Fruit fly (Drosophila melanogaster) whole organism, embryonic: Measurements from ENCODE around the gene CG44001.

Source experiments
- Atf-2 ChIP-seq: fragments of 200-800 bp; sonication (Bioruptor generic); optimal IDR thresholded peaks from 2 replicates; lab custom pipeline; 2016; ENCODE audit warnings: missing biosample characterization, missing genetic modification characterization
- Atf6 ChIP-seq: fragments of 200-800 bp; sonication (Bioruptor generic); IDR thresholded peaks from 2 replicates; pipeline ENCODE4 v1.3.6; 2022; ENCODE audit warnings: missing biosample characterization, missing genetic modification characterization
- CG10431 ChIP-seq: fragments of 200-800 bp; sonication (Bioruptor generic); optimal IDR thresholded peaks from 3 replicates; lab custom pipeline; 2018; ENCODE audit warnings: missing biosample characterization, mild to moderate bottlenecking, missing genetic modification characterization
- CG10543 ChIP-seq: fragments of 200-800 bp; sonication (Bioruptor generic); optimal IDR thresholded peaks from 3 replicates; lab custom pipeline; 2017; ENCODE audit warnings: missing biosample characterization, mild to moderate bottlenecking, missing genetic modification characterization, moderate library complexity
- CG10979 ChIP-seq: fragments of 200-800 bp; sonication (Bioruptor generic); optimal IDR thresholded peaks from 2 replicates; lab custom pipeline; 2018; ENCODE audit warnings: missing biosample characterization, mild to moderate bottlenecking, missing genetic modification characterization, moderate library complexity
- CG11695 ChIP-seq: fragments of 200-800 bp; sonication (Bioruptor generic); IDR thresholded peaks from 3 replicates; pipeline ENCODE4 v1.3.6; 2022; ENCODE audit warnings: missing biosample characterization, missing genetic modification characterization
- CG12744 ChIP-seq: fragments of 200-800 bp; sonication (Bioruptor generic); optimal IDR thresholded peaks from 2 replicates; lab custom pipeline; 2016; ENCODE audit warnings: missing biosample characterization, missing genetic modification characterization
- CG14441 ChIP-seq: fragments of 200-800 bp; sonication (Bioruptor generic); IDR thresholded peaks from 2 replicates; pipeline ENCODE4 v1.3.6; 2022; ENCODE audit warnings: missing biosample characterization, missing genetic modification characterization
- CG15479 ChIP-seq: fragments of 200-800 bp; sonication (Bioruptor generic); optimal IDR thresholded peaks from 3 replicates; lab custom pipeline; 2019; ENCODE audit warnings: missing biosample characterization, mild to moderate bottlenecking, missing genetic modification characterization, moderate library complexity
- CG1647 ChIP-seq: fragments of 200-800 bp; sonication (Bioruptor generic); optimal IDR thresholded peaks from 3 replicates; lab custom pipeline; 2016; ENCODE audit warnings: missing biosample characterization, missing genetic modification characterization
- CG18011 ChIP-seq: fragments of 200-800 bp; sonication (Bioruptor generic); optimal IDR thresholded peaks from 2 replicates; lab custom pipeline; 2017; ENCODE audit warnings: missing biosample characterization, missing genetic modification characterization, mild to moderate bottlenecking, moderate library complexity, missing genotype
- CG1832 ChIP-seq: fragments of 200-800 bp; sonication (Bioruptor generic); optimal IDR thresholded peaks from 2 replicates; lab custom pipeline; 2017; ENCODE audit warnings: missing biosample characterization, mild to moderate bottlenecking, missing genetic modification characterization, inconsistent platforms
- CG18476 ChIP-seq: fragments of 200-800 bp; sonication (Bioruptor generic); optimal IDR thresholded peaks from 2 replicates; lab custom pipeline; 2016; ENCODE audit warnings: missing biosample characterization, mild to moderate bottlenecking, missing genetic modification characterization
- CG18764 ChIP-seq: fragments of 200-800 bp; sonication (Bioruptor generic); optimal IDR thresholded peaks from 3 replicates; lab custom pipeline; 2016; ENCODE audit warnings: missing biosample characterization, missing genetic modification characterization
- CG2129 ChIP-seq: fragments of 200-800 bp; sonication (Bioruptor generic); IDR thresholded peaks from 2 replicates; pipeline ENCODE4 v1.3.6; 2022; ENCODE audit warnings: missing biosample characterization, missing genetic modification characterization; ENCODE audit not compliant: partially characterized antibody
- CG2202 ChIP-seq: fragments of 200-800 bp; sonication (Bioruptor generic); optimal IDR thresholded peaks from 2 replicates; lab custom pipeline; 2018; ENCODE audit warnings: missing biosample characterization, mild to moderate bottlenecking, missing genetic modification characterization
- CG32772 ChIP-seq: fragments of 200-800 bp; sonication (Bioruptor generic); IDR thresholded peaks from 2 replicates; pipeline ENCODE4 v1.3.6; 2022; ENCODE audit warnings: missing biosample characterization, missing genetic modification characterization
- CG3281 ChIP-seq: fragments of 200-800 bp; sonication (Bioruptor generic); optimal IDR thresholded peaks from 3 replicates; lab custom pipeline; 2017; ENCODE audit warnings: missing biosample characterization, mild to moderate bottlenecking, missing genetic modification characterization
- CG4360 ChIP-seq: fragments of 200-800 bp; sonication (Bioruptor generic); IDR thresholded peaks from 2 replicates; pipeline ENCODE4 v1.3.6; 2022; ENCODE audit warnings: missing biosample characterization, missing genetic modification characterization
- CG4854 ChIP-seq: fragments of 200-800 bp; sonication (Bioruptor generic); optimal IDR thresholded peaks from 2 replicates; lab custom pipeline; 2016; ENCODE audit warnings: missing biosample characterization, missing genetic modification characterization, inconsistent platforms
- CG8359 ChIP-seq: fragments of 200-800 bp; sonication (Bioruptor generic); optimal IDR thresholded peaks from 2 replicates; lab custom pipeline; 2017; ENCODE audit warnings: missing biosample characterization, mild to moderate bottlenecking, missing genetic modification characterization, borderline replicate concordance
- CG8944 ChIP-seq: fragments of 200-800 bp; sonication (Bioruptor generic); optimal IDR thresholded peaks from 3 replicates; lab custom pipeline; 2016; ENCODE audit warnings: missing biosample characterization, missing genetic modification characterization
- CG9727 ChIP-seq: fragments of 200-800 bp; sonication (Bioruptor generic); optimal IDR thresholded peaks from 3 replicates; lab custom pipeline; 2017; ENCODE audit warnings: missing biosample characterization, mild to moderate bottlenecking, missing genetic modification characterization
- Camta ChIP-seq: fragments of 200-800 bp; sonication (Bioruptor generic); optimal IDR thresholded peaks from 2 replicates; lab custom pipeline; 2016; ENCODE audit warnings: missing biosample characterization, missing genetic modification characterization
- Dll ChIP-seq: fragments of 200-800 bp; sonication (Bioruptor generic); IDR thresholded peaks from 4 replicates; pipeline ENCODE4 v1.3.6; 2022; ENCODE audit warnings: missing biosample characterization, missing genetic modification characterization; ENCODE audit not compliant: partially characterized antibody
- Fer2 ChIP-seq: fragments of 200-800 bp; sonication (Bioruptor generic); optimal IDR thresholded peaks from 2 replicates; lab custom pipeline; 2018; ENCODE audit warnings: missing biosample characterization, mild to moderate bottlenecking, missing genetic modification characterization, moderate library complexity
- HmgD ChIP-seq: fragments of 200-800 bp; sonication (Bioruptor generic); optimal IDR thresholded peaks from 3 replicates; lab custom pipeline; 2016; ENCODE audit warnings: missing biosample characterization, missing genetic modification characterization
- Kr ChIP-seq: fragments of 200-800 bp; sonication (Bioruptor generic); optimal IDR thresholded peaks from 2 replicates; lab custom pipeline; 2017; ENCODE audit warnings: missing biosample characterization, mild to moderate bottlenecking, missing genetic modification characterization
- Lpt ChIP-seq: fragments of >200 bp; optimal IDR thresholded peaks from 2 replicates; lab custom pipeline; 2018; ENCODE audit warnings: missing biosample characterization, missing genetic modification characterization
- Sry-δ ChIP-seq: fragments of 200-800 bp; sonication (Bioruptor generic); optimal IDR thresholded peaks from 2 replicates; lab custom pipeline; 2016; ENCODE audit warnings: missing biosample characterization, missing genetic modification characterization
- Ssrp ChIP-seq: fragments of 200-800 bp; sonication (Bioruptor generic); optimal IDR thresholded peaks from 2 replicates; lab custom pipeline; 2018; ENCODE audit warnings: missing biosample characterization, mild to moderate bottlenecking, missing genetic modification characterization, moderate library complexity
- Trl ChIP-seq, 3 experiments: fragments of >200 bp in 2 of 3; fragments of 200-800 bp in 1 of 3; sonication (Bioruptor generic) in 1 of 3; optimal IDR thresholded peaks; 2 replicates in 1 of 3; 3 replicates in 2 of 3; lab custom pipeline; 2016 to 2017; ENCODE audit warnings: missing biosample characterization in 1 of 3, missing genetic modification characterization in 1 of 3
- ase ChIP-seq: fragments of 200-800 bp; sonication (Bioruptor generic); IDR thresholded peaks from 3 replicates; pipeline ENCODE4 v1.3.6; 2022; ENCODE audit warnings: missing biosample characterization, missing genetic modification characterization
- chif ChIP-seq, 2 experiments: fragments of 200-800 bp; sonication (Bioruptor generic); optimal IDR thresholded peaks; 3 replicates each; lab custom pipeline; 2016; ENCODE audit warnings: missing biosample characterization in 2 of 2, missing genetic modification characterization in 2 of 2
- cwo ChIP-seq: fragments of 200-800 bp; sonication (Bioruptor generic); optimal IDR thresholded peaks from 3 replicates; lab custom pipeline; 2017; ENCODE audit warnings: missing biosample characterization, missing genetic modification characterization, mild to moderate bottlenecking, moderate library complexity, missing genetic modification reagents
- dmrt99B ChIP-seq: fragments of 200-800 bp; sonication (Bioruptor generic); optimal IDR thresholded peaks from 2 replicates; lab custom pipeline; 2018; ENCODE audit warnings: missing biosample characterization, mild to moderate bottlenecking, missing genetic modification characterization, moderate library complexity
- fd96Cb ChIP-seq: fragments of 200-800 bp; sonication (Bioruptor generic); optimal IDR thresholded peaks from 2 replicates; lab custom pipeline; 2018; ENCODE audit warnings: missing biosample characterization, mild to moderate bottlenecking, missing genetic modification characterization, moderate library complexity
- gem ChIP-seq: fragments of 200-800 bp; sonication (Bioruptor generic); optimal IDR thresholded peaks from 2 replicates; lab custom pipeline; 2019; ENCODE audit warnings: missing biosample characterization, mild to moderate bottlenecking, missing genetic modification characterization, moderate library complexity
- gsb-n ChIP-seq: fragments of 200-800 bp; sonication (Bioruptor generic); optimal IDR thresholded peaks from 3 replicates; lab custom pipeline; 2018; ENCODE audit warnings: missing biosample characterization, mild to moderate bottlenecking, missing genetic modification characterization
- ken ChIP-seq: fragments of 200-800 bp; sonication (Bioruptor generic); IDR thresholded peaks from 3 replicates; pipeline ENCODE4 v1.3.6; 2022; ENCODE audit warnings: missing biosample characterization, missing genetic modification characterization
- lola ChIP-seq, 3 experiments: fragments of >200 bp in 2 of 3; fragments of 200-800 bp in 1 of 3; sonication (Bioruptor generic) in 1 of 3; optimal IDR thresholded peaks; 2 replicates each; lab custom pipeline; 2017 to 2019; ENCODE audit warnings: missing biosample characterization in 3 of 3, missing genetic modification characterization in 3 of 3, mild to moderate bottlenecking in 1 of 3, moderate library complexity in 1 of 3
- otp ChIP-seq: fragments of 200-800 bp; sonication (Bioruptor generic); IDR thresholded peaks from 3 replicates; pipeline ENCODE4, ENCODE4 v1.3.6; 2022; ENCODE audit warnings: missing biosample characterization, missing genetic modification characterization
- prd ChIP-seq, 3 experiments: fragments of >200 bp in 2 of 3; fragments of 200-800 bp in 1 of 3; sonication (Bioruptor generic) in 1 of 3; optimal IDR thresholded peaks in 2 of 3; IDR thresholded peaks in 1 of 3; 2 replicates in 2 of 3; 3 replicates in 1 of 3; pipeline versions ENCODE4 v1.3.6 to Lab custom; 2017 to 2022; ENCODE audit warnings: missing biosample characterization in 1 of 3, missing genetic modification characterization in 1 of 3
- sens-2 ChIP-seq: fragments of 200-800 bp; sonication (Bioruptor generic); IDR thresholded peaks from 2 replicates; pipeline ENCODE4 v1.3.6; 2022; ENCODE audit warnings: missing biosample characterization, missing genetic modification characterization
- shn ChIP-seq: fragments of 200-800 bp; sonication (Bioruptor generic); optimal IDR thresholded peaks from 3 replicates; lab custom pipeline; 2016; ENCODE audit warnings: missing biosample characterization, missing genetic modification characterization
- sima ChIP-seq: fragments of 200-800 bp; sonication (Bioruptor generic); optimal IDR thresholded peaks from 2 replicates; lab custom pipeline; 2016; ENCODE audit warnings: missing biosample characterization, missing genetic modification characterization
- unpg ChIP-seq: fragments of 200-800 bp; sonication (Bioruptor generic); optimal IDR thresholded peaks from 3 replicates; lab custom pipeline; 2018; ENCODE audit warnings: missing biosample characterization, mild to moderate bottlenecking, missing genetic modification characterization, moderate library complexity
- z ChIP-seq: fragments of 200-800 bp; sonication (Bioruptor generic); IDR thresholded peaks from 3 replicates; pipeline ENCODE4 v1.3.6; 2022; ENCODE audit warnings: missing biosample characterization, missing genetic modification characterization

Gene CG44001

dm6 chr2L:5000287-5000871 is 42.7 kb upstream of the CG44001 start (continued):
- peak; percentile 66 for TF ChIP-seq CG10431 (GFP tag; lab: Kevin White, UChicago)
- peak; percentile 60 for TF ChIP-seq sens-2 (GFP tag; lab: Robert Waterston, UW)
- TF ChIP-seq Kr (GFP tag; lab: Kevin White, UChicago), result peak; percentile 40
- peak; percentile 75 for TF ChIP-seq Fer2 (tag; lab: Kevin White, UChicago)
- TF ChIP-seq otp (GFP tag; lab: Robert Waterston, UW), result peak; percentile 67; the same call in 2 of the 3 replicates
- TF ChIP-seq CG8359, result peak; percentile 68
- peak; percentile 49 for TF ChIP-seq CG4854
- TF ChIP-seq CG1832 (GFP tag; lab: Kevin White, UChicago), result no peak
- peak; percentile 80 for TF ChIP-seq fd96Cb (tag; lab: Kevin White, UChicago)
- TF ChIP-seq ken, result peak; percentile 51; the same call in 2 of the 3 replicates
- no peak for TF ChIP-seq sima (GFP tag; lab: Kevin White, UChicago)
- peak; percentile 61 for TF ChIP-seq CG1647 (GFP tag; lab: Kevin White, UChicago)
- peak; percentile 86 for TF ChIP-seq dmrt99B (tag; lab: Kevin White, UChicago)
- peak; percentile 70 for TF ChIP-seq CG32772
- peak; percentile 79 for TF ChIP-seq unpg (GFP tag; lab: Kevin White, UChicago)
- peak; percentile 78 for TF ChIP-seq CG18476
- TF ChIP-seq CG15479, result peak; percentile 51
- TF ChIP-seq Dll (GFP tag; lab: Robert Waterston, UW), result no peak
- peak; percentile 74 for TF ChIP-seq cwo
- peak; percentile 66 for TF ChIP-seq Atf-2 (GFP tag; lab: Kevin White, UChicago)
- peak; percentile 90 for TF ChIP-seq CG10979 (tag; lab: Kevin White, UChicago)
- TF ChIP-seq CG3281 (GFP tag; lab: Kevin White, UChicago), result peak; percentile 88
- TF ChIP-seq lola (GFP tag; optimal IDR thresholded peaks at IDR 0.05; lab: Kevin White, UChicago), result peak in 1 of 3 experiments; percentile 94
- TF ChIP-seq Trl (optimal IDR thresholded peaks at IDR 0.05; lab: Kevin White, UChicago), result no peak
- TF ChIP-seq Trl (GFP tag; optimal IDR thresholded peaks at IDR 0.05; lab: Kevin White, UChicago), result peak; percentile 26
- peak; percentile 86 for TF ChIP-seq CG11695 (GFP tag; lab: Robert Waterston, UW)
- TF ChIP-seq Atf6 (GFP tag; lab: Robert Waterston, UW), result peak; percentile 77
- peak; percentile 75 for TF ChIP-seq Ssrp (tag; lab: Kevin White, UChicago)
- no peak for TF ChIP-seq prd (optimal IDR thresholded peaks at IDR 0.05; lab: Kevin White, UChicago)
- peak; percentile 86 for TF ChIP-seq prd (GFP tag; IDR thresholded peaks at IDR 0.05; lab: Robert Waterston, UW)
- peak; percentile 44 for TF ChIP-seq CG8944 (GFP tag; lab: Kevin White, UChicago)
- TF ChIP-seq shn (GFP tag; lab: Kevin White, UChicago), result peak; percentile 31
- TF ChIP-seq chif (GFP tag; optimal IDR thresholded peaks at IDR 0.05; lab: Kevin White, UChicago), result peak; percentile 74 to 85
- peak; percentile 48; the same call in 2 of the 3 replicates for TF ChIP-seq ase (GFP tag; lab: Robert Waterston, UW)
- peak; percentile 94 for TF ChIP-seq gem
- TF ChIP-seq CG4360 (GFP tag; lab: Robert Waterston, UW), result 0 out of 2 replicates have a peak, but pooled peaks have one; percentile 32
- peak; percentile 85 for TF ChIP-seq CG2202
- peak; percentile 80 for TF ChIP-seq CG14441 (GFP tag; lab: Robert Waterston, UW)
- peak; percentile 73 for TF ChIP-seq gsb-n
- TF ChIP-seq z (GFP tag; lab: Robert Waterston, UW), result no peak
- peak; percentile 75 for TF ChIP-seq CG10543 (GFP tag; lab: Kevin White, UChicago)
- TF ChIP-seq CG12744 (GFP tag; lab: Kevin White, UChicago), result peak; percentile 75
- peak; percentile 34 for TF ChIP-seq CG18764 (GFP tag; lab: Kevin White, UChicago)
- no peak for TF ChIP-seq CG2129 (GFP tag; lab: Robert Waterston, UW)
- peak; percentile 93 for TF ChIP-seq CG9727
- peak; percentile 69 for TF ChIP-seq HmgD (GFP tag; lab: Kevin White, UChicago)
- TF ChIP-seq Lpt (GFP tag; lab: Kevin White, UChicago), result no peak
- peak; percentile 45 for TF ChIP-seq CG18011 (GFP tag; lab: Kevin White, UChicago)
- TF ChIP-seq Camta (GFP tag; lab: Kevin White, UChicago), result peak; percentile 72
- peak; percentile 20 for TF ChIP-seq Sry-δ (GFP tag; lab: Kevin White, UChicago)
